Worm (Caenorhabditis elegans): ENCODE results near the gene C44B11.4.

DNA sequence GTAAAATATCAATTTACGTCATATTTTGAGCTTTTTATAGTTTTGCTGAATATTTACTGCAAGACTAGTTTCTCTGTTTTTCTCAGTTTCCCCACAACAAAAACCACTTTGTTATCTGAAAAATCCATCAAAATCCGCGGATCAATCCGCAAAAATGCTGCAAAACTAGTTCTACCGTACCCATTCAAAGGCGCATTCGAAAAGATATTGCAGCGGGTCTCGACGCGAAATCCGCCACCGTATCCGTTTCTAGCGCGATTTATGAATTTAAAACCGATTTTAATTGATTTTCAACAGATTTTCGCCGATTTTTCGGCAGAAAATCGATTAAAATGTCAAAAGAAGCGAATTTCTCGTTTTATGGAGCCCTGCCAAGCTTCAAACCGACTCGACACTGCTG is 27.8 kb upstream of the C44B11.4 start, which contains the start of gene R148.4:
- TF ChIP-seq W03F9.2 (tag; optimal IDR thresholded peaks at IDR 0.05) (no peak), him-1 (tag; optimal IDR thresholded peaks at IDR 0.05) (no peak)
